Worm (Caenorhabditis elegans) whole organism, L1 larva: ENCODE results near the gene C09G9.1.
A peak's percentile ranks its signal among the peaks of the same experiment; 100 is the strongest.

Experiments
- C04F5.9 ChIP-seq: sonication (generic microtip); optimal IDR thresholded peaks from 2 replicates; lab custom pipeline; 2016; ENCODE audit warnings: missing genetic modification characterization, missing compliant biosample characterization
- C34B4.2 ChIP-seq: sonication (generic microtip); optimal IDR thresholded peaks from 2 replicates; lab custom pipeline; 2017; ENCODE audit warnings: mild to moderate bottlenecking, missing genetic modification characterization, missing compliant biosample characterization
- Y116A8C.19 ChIP-seq: sonication (generic microtip); optimal IDR thresholded peaks from 2 replicates; lab custom pipeline; 2016; ENCODE audit warnings: missing compliant biosample characterization, missing genetic modification characterization, borderline replicate concordance
- aha-1 ChIP-seq: fragments of 150-350 bp; optimal IDR thresholded peaks from 2 replicates; lab custom pipeline; 2014; ENCODE audit warnings: missing biosample characterization, missing genetic modification characterization
- alr-1 ChIP-seq: fragments of 200-800 bp; sonication (Bioruptor generic); optimal IDR thresholded peaks from 2 replicates; lab custom pipeline; 2018; ENCODE audit warnings: borderline replicate concordance, mild to moderate bottlenecking, missing genetic modification characterization, missing compliant biosample characterization
- aly-2 ChIP-seq: fragments of 150-350 bp; optimal IDR thresholded peaks from 2 replicates; lab custom pipeline; 2014; ENCODE audit warnings: missing biosample characterization, missing genetic modification characterization
- ama-1 ChIP-seq: fragments of 150-350 bp; optimal IDR thresholded peaks from 2 replicates; lab custom pipeline; 2014
- blmp-1 ChIP-seq: fragments of 150-350 bp; optimal IDR thresholded peaks from 2 replicates; lab custom pipeline; 2014; ENCODE audit warnings: missing biosample characterization, missing genetic modification characterization
- ceh-63 ChIP-seq: fragments of 200-800 bp; sonication (Bioruptor generic); optimal IDR thresholded peaks from 2 replicates; lab custom pipeline; 2018; ENCODE audit warnings: mild to moderate bottlenecking, missing genetic modification characterization, missing compliant biosample characterization
- ceh-8 ChIP-seq: fragments of 200-800 bp; sonication (Bioruptor generic); optimal IDR thresholded peaks from 2 replicates; lab custom pipeline; 2018; ENCODE audit warnings: mild to moderate bottlenecking, missing genetic modification characterization, moderate library complexity, missing compliant biosample characterization
- ceh-90 ChIP-seq: sonication (generic microtip); optimal IDR thresholded peaks from 2 replicates; lab custom pipeline; 2016; ENCODE audit warnings: missing genetic modification characterization, missing compliant biosample characterization
- ces-1 ChIP-seq: fragments of 150-350 bp; optimal IDR thresholded peaks from 2 replicates; lab custom pipeline; 2014; ENCODE audit warnings: missing biosample characterization, missing genetic modification reagents, missing genetic modification characterization
- dpl-1 ChIP-seq, 3 experiments: fragments of 150-350 bp in 2 of 3; sonication (generic microtip) in 1 of 3; optimal IDR thresholded peaks; 2 replicates each; lab custom pipeline; 2014 to 2017; ENCODE audit warnings: missing biosample characterization in 3 of 3, missing genetic modification characterization in 3 of 3, missing genetic modification reagents in 3 of 3
- efl-1 ChIP-seq, 4 experiments: fragments of 150-350 bp; optimal IDR thresholded peaks in 3 of 4; peaks in 1 of 4; 1 replicate in 1 of 4; 2 replicates in 3 of 4; lab custom pipeline; 2014; ENCODE audit warnings: missing biosample characterization in 2 of 4, missing genetic modification characterization in 2 of 4, missing genetic modification reagents in 2 of 4
- egl-13 ChIP-seq: sonication (generic microtip); optimal IDR thresholded peaks from 2 replicates; lab custom pipeline; 2016; ENCODE audit warnings: missing genotype, missing genetic modification reagents, missing genetic modification characterization, missing compliant biosample characterization
- elt-2 ChIP-seq: sonication (generic microtip); optimal IDR thresholded peaks from 2 replicates; lab custom pipeline; 2016; ENCODE audit warnings: missing genetic modification characterization, mild to moderate bottlenecking, inconsistent platforms, missing compliant biosample characterization, missing genetic modification reagents
- elt-3 ChIP-seq, 6 experiments: fragments of 150-350 bp in 1 of 6; sonication (generic microtip); optimal IDR thresholded peaks; 2 replicates each; lab custom pipeline; 2017 to 2018; ENCODE audit warnings: missing biosample characterization in 6 of 6, missing genetic modification characterization in 6 of 6, inconsistent platforms in 1 of 6
- ets-5 ChIP-seq: fragments of 200-800 bp; sonication (Bioruptor generic); IDR thresholded peaks from 2 replicates; pipeline ENCODE4 v1.3.6; 2022; ENCODE audit warnings: missing genetic modification characterization, missing compliant biosample characterization
- fkh-10 ChIP-seq: sonication (generic microtip); optimal IDR thresholded peaks from 2 replicates; lab custom pipeline; 2017; ENCODE audit warnings: missing biosample characterization, missing genetic modification reagents, missing genetic modification characterization
- fkh-4 ChIP-seq: sonication (generic microtip); optimal IDR thresholded peaks from 2 replicates; lab custom pipeline; 2016; ENCODE audit warnings: missing compliant biosample characterization, missing genetic modification characterization, borderline replicate concordance
- fos-1 ChIP-seq: fragments of 150-350 bp; optimal IDR thresholded peaks from 2 replicates; lab custom pipeline; 2014; ENCODE audit warnings: missing biosample characterization, missing genetic modification characterization
- hlh-17 ChIP-seq: fragments of 200-800 bp; sonication (Bioruptor generic); optimal IDR thresholded peaks from 2 replicates; lab custom pipeline; 2018; ENCODE audit warnings: missing genetic modification characterization, mild to moderate bottlenecking, missing compliant biosample characterization, moderate library complexity, borderline replicate concordance
- hpl-2 ChIP-seq: fragments of 150-350 bp; optimal IDR thresholded peaks from 2 replicates; lab custom pipeline; 2014; ENCODE audit warnings: missing biosample characterization, missing genetic modification reagents, missing genetic modification characterization
- irx-1 ChIP-seq: sonication (generic microtip); optimal IDR thresholded peaks from 2 replicates; lab custom pipeline; 2016; ENCODE audit warnings: missing genetic modification characterization, missing compliant biosample characterization
- jun-1 ChIP-seq: fragments of 150-350 bp; optimal IDR thresholded peaks from 2 replicates; lab custom pipeline; 2014; ENCODE audit warnings: missing biosample characterization, missing genetic modification reagents, missing genetic modification characterization
- lin-13 ChIP-seq: fragments of 150-350 bp; optimal IDR thresholded peaks from 2 replicates; lab custom pipeline; 2014; ENCODE audit warnings: missing biosample characterization, missing genetic modification reagents, missing genetic modification characterization
- lin-15B ChIP-seq: fragments of 150-350 bp; sonication (generic microtip); optimal IDR thresholded peaks from 3 replicates; lab custom pipeline; 2014; ENCODE audit warnings: missing biosample characterization, missing genetic modification characterization
- lin-35 ChIP-seq, 2 experiments: fragments of 150-350 bp; optimal IDR thresholded peaks; 2 replicates each; lab custom pipeline; 2014; ENCODE audit warnings: missing biosample characterization in 2 of 2, missing genetic modification characterization in 2 of 2, missing genetic modification reagents in 2 of 2
- lin-39 ChIP-seq: fragments of 150-350 bp; optimal IDR thresholded peaks from 2 replicates; lab custom pipeline; 2014; ENCODE audit warnings: missing biosample characterization, missing genetic modification reagents, missing genetic modification characterization
- mab-9 ChIP-seq: fragments of 200-800 bp; sonication (Bioruptor generic); IDR thresholded peaks from 2 replicates; pipeline ENCODE4 v1.3.6; 2022; ENCODE audit warnings: missing genetic modification reagents, missing genetic modification characterization, missing compliant biosample characterization
- mef-2 ChIP-seq: fragments of 150-350 bp; optimal IDR thresholded peaks from 2 replicates; lab custom pipeline; 2014; ENCODE audit warnings: missing biosample characterization, missing genetic modification characterization
- mep-1 ChIP-seq: fragments of 150-350 bp; optimal IDR thresholded peaks from 2 replicates; lab custom pipeline; 2014; ENCODE audit warnings: missing biosample characterization, missing genetic modification characterization
- nhr-11 ChIP-seq: fragments of 150-350 bp; optimal IDR thresholded peaks from 2 replicates; lab custom pipeline; 2014; ENCODE audit warnings: missing biosample characterization, missing genetic modification characterization
- nhr-19 ChIP-seq: fragments of 200-800 bp; sonication (Bioruptor generic); conservative IDR thresholded peaks from 2 replicates; pipeline ENCODE4 v1.3.6; 2022; ENCODE audit warnings: missing genetic modification characterization, missing compliant biosample characterization
- nhr-237 ChIP-seq: fragments of 150-350 bp; optimal IDR thresholded peaks from 2 replicates; lab custom pipeline; 2014; ENCODE audit warnings: missing biosample characterization, missing genetic modification characterization
- nhr-71 ChIP-seq: sonication (generic microtip); optimal IDR thresholded peaks from 2 replicates; lab custom pipeline; 2016; ENCODE audit warnings: mild to moderate bottlenecking, missing genetic modification characterization, moderate library complexity, missing compliant biosample characterization
- nhr-76 ChIP-seq: sonication (generic microtip); optimal IDR thresholded peaks from 2 replicates; lab custom pipeline; 2017; ENCODE audit warnings: missing biosample characterization, missing genetic modification characterization
- nhr-84 ChIP-seq: sonication (generic microtip); optimal IDR thresholded peaks from 2 replicates; lab custom pipeline; 2017; ENCODE audit warnings: missing biosample characterization, missing genetic modification characterization
- nhr-85 ChIP-seq: sonication (generic microtip); peaks from one replicate; lab custom pipeline; 2016; ENCODE audit warnings: missing genetic modification characterization, inconsistent platforms, missing compliant biosample characterization
- nhr-90 ChIP-seq: sonication (generic microtip); optimal IDR thresholded peaks from 2 replicates; lab custom pipeline; 2016; ENCODE audit warnings: mild to moderate bottlenecking, missing genetic modification characterization, missing compliant biosample characterization; ENCODE audit not compliant: poor library complexity
- pag-3 ChIP-seq: sonication (generic microtip); optimal IDR thresholded peaks from 2 replicates; lab custom pipeline; 2017; ENCODE audit warnings: missing genetic modification characterization, mild to moderate bottlenecking, missing compliant biosample characterization, antibody characterized with exemption, borderline replicate concordance; ENCODE audit not compliant: insufficient read depth
- pax-3 ChIP-seq: fragments of 200-800 bp; sonication (Bioruptor generic); optimal IDR thresholded peaks from 2 replicates; lab custom pipeline; 2018; ENCODE audit warnings: mild to moderate bottlenecking, missing genetic modification characterization, moderate library complexity, missing compliant biosample characterization
- skn-1 ChIP-seq: fragments of 150-350 bp; optimal IDR thresholded peaks from 2 replicates; lab custom pipeline; 2014; ENCODE audit warnings: missing biosample characterization, missing genetic modification characterization
- snpc-4 ChIP-seq: fragments of 150-350 bp; optimal IDR thresholded peaks from 2 replicates; lab custom pipeline; 2014; ENCODE audit warnings: missing biosample characterization, missing genetic modification characterization
- snu-23 ChIP-seq: sonication (generic microtip); optimal IDR thresholded peaks from 2 replicates; lab custom pipeline; 2016; ENCODE audit warnings: missing genetic modification characterization, missing compliant biosample characterization
- swsn-7 ChIP-seq: sonication (generic microtip); optimal IDR thresholded peaks from 2 replicates; lab custom pipeline; 2016; ENCODE audit warnings: missing genetic modification characterization, missing compliant biosample characterization
- tbx-2 ChIP-seq: sonication (generic microtip); optimal IDR thresholded peaks from 2 replicates; lab custom pipeline; 2016; ENCODE audit warnings: missing genetic modification characterization, missing compliant biosample characterization
- unc-62 ChIP-seq: fragments of 150-350 bp; optimal IDR thresholded peaks from 2 replicates; lab custom pipeline; 2014; ENCODE audit warnings: missing biosample characterization, missing genetic modification reagents, missing genetic modification characterization
- unc-98 ChIP-seq: fragments of 200-800 bp; sonication (Bioruptor generic); IDR thresholded peaks from 2 replicates; pipeline ENCODE4 v1.3.6; 2022; ENCODE audit warnings: missing genetic modification characterization, missing compliant biosample characterization
- vab-15 ChIP-seq: sonication (generic microtip); optimal IDR thresholded peaks from 2 replicates; lab custom pipeline; 2017; ENCODE audit warnings: missing genotype, mild to moderate bottlenecking, missing genetic modification characterization, missing compliant biosample characterization
- xbp-1 ChIP-seq: sonication (generic microtip); optimal IDR thresholded peaks from 2 replicates; lab custom pipeline; 2016; ENCODE audit warnings: missing genetic modification characterization, missing compliant biosample characterization
- zip-4 ChIP-seq: fragments of 200-800 bp; sonication (Bioruptor generic); optimal IDR thresholded peaks from 2 replicates; lab custom pipeline; 2018; ENCODE audit warnings: mild to moderate bottlenecking, missing genetic modification characterization, moderate library complexity, missing compliant biosample characterization
- ztf-4 ChIP-seq: fragments of 150-350 bp; optimal IDR thresholded peaks from 2 replicates; lab custom pipeline; 2014; ENCODE audit warnings: missing biosample characterization, missing genetic modification characterization

C09G9.1 gene

ce11 chrIV:8826606-8827000 lies 38.7 kb downstream of the C09G9.1 start:
- TF ChIP-seq fos-1: no peak
- TF ChIP-seq snu-23: peak; percentile 51
- no peak for TF ChIP-seq aly-2 (tag; lab: Kevin White, UChicago)
- TF ChIP-seq fkh-4: no peak
- TF ChIP-seq lin-15B: no peak
- TF ChIP-seq ces-1 (GFP tag; lab: Kevin White, UChicago): no peak
- peak; percentile 77 for TF ChIP-seq xbp-1 (tag; lab: Kevin White, UChicago)
- no peak for TF ChIP-seq egl-13 (tag; lab: Kevin White, UChicago)
- TF ChIP-seq hpl-2 (GFP tag; lab: Kevin White, UChicago): no peak
- no peak for TF ChIP-seq pax-3 (tag; lab: Kevin White, UChicago)
- no peak for TF ChIP-seq hlh-17 (GFP tag; lab: Kevin White, UChicago)
- no peak for TF ChIP-seq ets-5 (GFP tag; lab: Robert Waterston, UW)
- no peak for TF ChIP-seq nhr-19 (GFP tag; lab: Robert Waterston, UW)
- TF ChIP-seq snpc-4 (tag; lab: Kevin White, UChicago): no peak
- TF ChIP-seq ztf-4 (tag; lab: Kevin White, UChicago): no peak
- no peak for TF ChIP-seq fkh-10 (GFP tag; lab: Kevin White, UChicago)
- TF ChIP-seq ceh-63 (GFP tag; lab: Kevin White, UChicago): no peak
- TF ChIP-seq nhr-11 (tag; lab: Kevin White, UChicago): no peak
- TF ChIP-seq blmp-1 (tag; lab: Kevin White, UChicago): peak; percentile 93
- TF ChIP-seq alr-1 (tag; lab: Kevin White, UChicago): no peak
- no peak for TF ChIP-seq elt-2 (tag; lab: Kevin White, UChicago)
- no peak for TF ChIP-seq unc-62 (GFP tag; lab: Kevin White, UChicago)
- no peak for TF ChIP-seq ceh-90
- TF ChIP-seq mab-9 (GFP tag; lab: Robert Waterston, UW): no peak
- no peak for TF ChIP-seq jun-1 (tag; lab: Kevin White, UChicago)
- TF ChIP-seq nhr-71 (tag; lab: Kevin White, UChicago): peak; percentile 50
- TF ChIP-seq nhr-85: peak; percentile 5
- no peak for TF ChIP-seq Y116A8C.19 (tag; lab: Kevin White, UChicago)
- no peak for TF ChIP-seq lin-39 (tag; lab: Kevin White, UChicago)
- TF ChIP-seq skn-1 (tag; lab: Kevin White, UChicago): no peak
- peak in 1 of 6 experiments; percentile 39 for TF ChIP-seq elt-3 (tag; optimal IDR thresholded peaks at IDR 0.05; lab: Kevin White, UChicago)
- no peak for TF ChIP-seq C34B4.2 (tag; lab: Kevin White, UChicago)
- no peak for TF ChIP-seq nhr-76 (tag; lab: Kevin White, UChicago)
- no peak for TF ChIP-seq vab-15 (tag; lab: Kevin White, UChicago)
- TF ChIP-seq ama-1: no peak
- TF ChIP-seq ceh-8 (GFP tag; lab: Kevin White, UChicago): no peak
- no peak for TF ChIP-seq irx-1 (tag; lab: Kevin White, UChicago)
- no peak for TF ChIP-seq zip-4
- TF ChIP-seq pag-3 (tag; lab: Kevin White, UChicago): no peak
- TF ChIP-seq aha-1: no peak
- TF ChIP-seq lin-13 (GFP tag; lab: Kevin White, UChicago): no peak
- peak; percentile 53 to 56 for TF ChIP-seq efl-1 (optimal IDR thresholded peaks at IDR 0.05; lab: Kevin White, UChicago)
- TF ChIP-seq efl-1 (GFP tag; optimal IDR thresholded peaks at IDR 0.05 in 1 of 2; lab: Kevin White, UChicago): peak in 1 of 2 experiments; percentile 94
- no peak for TF ChIP-seq mep-1 (tag; lab: Kevin White, UChicago)
- peak; percentile 53 for TF ChIP-seq tbx-2 (tag; lab: Kevin White, UChicago)
- TF ChIP-seq C04F5.9: no peak
- TF ChIP-seq lin-35 (GFP tag; optimal IDR thresholded peaks at IDR 0.05; lab: Kevin White, UChicago): peak; percentile 32 to 69
- TF ChIP-seq nhr-237 (tag; lab: Kevin White, UChicago): no peak
- TF ChIP-seq nhr-90 (tag; lab: Kevin White, UChicago): no peak
- TF ChIP-seq mef-2 (tag; lab: Kevin White, UChicago): no peak
- no peak for TF ChIP-seq unc-98 (GFP tag; lab: Robert Waterston, UW)
- no peak for TF ChIP-seq nhr-84 (tag; lab: Kevin White, UChicago)
- peak; percentile 16 for TF ChIP-seq swsn-7 (tag; lab: Kevin White, UChicago)
- peak in 2 of 3 experiments; percentile 56 for TF ChIP-seq dpl-1 (GFP tag; optimal IDR thresholded peaks at IDR 0.05; lab: Kevin White, UChicago)
